Worm (Caenorhabditis elegans) whole organism, young adult: ENCODE results near the gene C45G9.8.

Experiments
- B0035.1 ChIP-seq: sonication (generic microtip); optimal IDR thresholded peaks from 2 replicates; lab custom pipeline; 2016; ENCODE audit warnings: missing genetic modification characterization, mild to moderate bottlenecking, missing compliant biosample characterization, missing genotype, missing genetic modification reagents
- B0261.1 ChIP-seq: sonication (generic microtip); optimal IDR thresholded peaks from 2 replicates; lab custom pipeline; 2016; ENCODE audit warnings: mild to moderate bottlenecking, missing genetic modification characterization, moderate library complexity, missing compliant biosample characterization
- C17E4.6 ChIP-seq: fragments of 200-800 bp; sonication (Bioruptor generic); IDR thresholded peaks from 2 replicates; pipeline ENCODE4 v1.3.6; 2022; ENCODE audit warnings: missing genetic modification reagents, missing genetic modification characterization, missing compliant biosample characterization
- F10E7.11 ChIP-seq: sonication (generic microtip); optimal IDR thresholded peaks from 2 replicates; lab custom pipeline; 2017; ENCODE audit warnings: mild to moderate bottlenecking, missing genetic modification characterization, moderate library complexity, missing compliant biosample characterization
- F22D6.2 ChIP-seq: sonication (generic microtip); optimal IDR thresholded peaks from 2 replicates; lab custom pipeline; 2016; ENCODE audit warnings: mild to moderate bottlenecking, missing genetic modification characterization, missing compliant biosample characterization
- F23B12.7 ChIP-seq: sonication (generic microtip); optimal IDR thresholded peaks from 2 replicates; lab custom pipeline; 2017; ENCODE audit warnings: missing genetic modification characterization, mild to moderate bottlenecking, missing compliant biosample characterization, antibody characterized with exemption, moderate library complexity; ENCODE audit not compliant: insufficient read depth
- F33H1.4 ChIP-seq: fragments of 200-800 bp; sonication (Bioruptor generic); IDR thresholded peaks from 2 replicates; pipeline ENCODE4 v1.3.6; 2022; ENCODE audit warnings: missing genetic modification reagents, missing genetic modification characterization, missing compliant biosample characterization
- F55B11.4 ChIP-seq: sonication (generic microtip); optimal IDR thresholded peaks from 2 replicates; lab custom pipeline; 2016; ENCODE audit warnings: missing compliant biosample characterization, missing genetic modification characterization, borderline replicate concordance; ENCODE audit not compliant: insufficient read depth
- F57C9.4 ChIP-seq: sonication (generic microtip); optimal IDR thresholded peaks from 2 replicates; lab custom pipeline; 2017; ENCODE audit warnings: mild to moderate bottlenecking, missing genetic modification characterization, missing compliant biosample characterization
- T26A5.8 ChIP-seq: sonication (generic microtip); optimal IDR thresholded peaks from 2 replicates; lab custom pipeline; 2016; ENCODE audit warnings: missing genetic modification characterization, missing compliant biosample characterization
- Y53G8AR.9 ChIP-seq: fragments of 200-800 bp; sonication (Bioruptor generic); conservative IDR thresholded peaks from 2 replicates; pipeline ENCODE4 v1.3.6; 2022; ENCODE audit warnings: missing genetic modification reagents, missing genetic modification characterization, missing compliant biosample characterization
- Y56A3A.18 ChIP-seq: fragments of 200-800 bp; sonication (Bioruptor generic); IDR thresholded peaks from 2 replicates; pipeline ENCODE4 v1.3.6; 2022; ENCODE audit warnings: missing genetic modification reagents, missing genetic modification characterization, missing compliant biosample characterization
- Y67H2A.10 ChIP-seq: fragments of 200-800 bp; sonication (Bioruptor generic); conservative IDR thresholded peaks from 2 replicates; pipeline ENCODE4 v1.3.6; 2022; ENCODE audit warnings: missing genetic modification reagents, missing genetic modification characterization, missing compliant biosample characterization
- Y95B8A.8 ChIP-seq: fragments of 200-800 bp; sonication (Bioruptor generic); IDR thresholded peaks from 2 replicates; pipeline ENCODE4 v1.3.6; 2022; ENCODE audit warnings: missing genetic modification reagents, missing genetic modification characterization, missing compliant biosample characterization
- akir-1 ChIP-seq: fragments of 200-800 bp; sonication (Bioruptor generic); optimal IDR thresholded peaks from 2 replicates; lab custom pipeline; 2018; ENCODE audit warnings: mild to moderate bottlenecking, missing genetic modification characterization, moderate library complexity, missing compliant biosample characterization
- bed-1 ChIP-seq: fragments of 200-800 bp; sonication (Bioruptor generic); IDR thresholded peaks from 2 replicates; pipeline ENCODE4 v1.3.6; 2022; ENCODE audit warnings: missing genetic modification reagents, missing genetic modification characterization, missing compliant biosample characterization
- bed-2 ChIP-seq: fragments of 200-800 bp; sonication (Bioruptor generic); IDR thresholded peaks from 2 replicates; pipeline ENCODE4 v1.3.6; 2022; ENCODE audit warnings: missing genetic modification reagents, missing genetic modification characterization, missing compliant biosample characterization
- ccch-3 ChIP-seq: fragments of 200-800 bp; sonication (Bioruptor generic); optimal IDR thresholded peaks from 2 replicates; lab custom pipeline; 2018; ENCODE audit warnings: mild to moderate bottlenecking, missing genetic modification characterization, missing compliant biosample characterization
- cebp-1 ChIP-seq, 2 experiments: fragments of 200-800 bp in 1 of 2; sonication (Bioruptor generic) in 1 of 2; sonication (generic microtip) in 1 of 2; IDR thresholded peaks in 1 of 2; optimal IDR thresholded peaks in 1 of 2; 2 replicates each; pipeline versions ENCODE4 v1.3.6 to Lab custom; 2017 to 2022; ENCODE audit warnings: missing compliant biosample characterization in 2 of 2, missing genetic modification characterization in 2 of 2, mild to moderate bottlenecking in 1 of 2, missing genetic modification reagents in 1 of 2, moderate library complexity in 1 of 2
- ceh-27 ChIP-seq: fragments of 200-800 bp; sonication (Bioruptor generic); optimal IDR thresholded peaks from 2 replicates; lab custom pipeline; 2018; ENCODE audit warnings: mild to moderate bottlenecking, missing genetic modification characterization, moderate library complexity, missing compliant biosample characterization
- chd-7 ChIP-seq: sonication (generic microtip); optimal IDR thresholded peaks from 2 replicates; lab custom pipeline; 2016; ENCODE audit warnings: mild to moderate bottlenecking, missing genetic modification characterization, moderate library complexity, missing compliant biosample characterization
- dpff-1 ChIP-seq: sonication (generic microtip); optimal IDR thresholded peaks from 2 replicates; lab custom pipeline; 2017; ENCODE audit warnings: mild to moderate bottlenecking, missing genetic modification characterization, missing compliant biosample characterization
- dpl-1 ChIP-seq: fragments of 150-350 bp; optimal IDR thresholded peaks from 2 replicates; lab custom pipeline; 2014; ENCODE audit warnings: missing biosample characterization, missing genetic modification reagents, missing genetic modification characterization
- efl-1 ChIP-seq: fragments of 150-350 bp; optimal IDR thresholded peaks from 2 replicates; lab custom pipeline; 2014; ENCODE audit warnings: missing biosample characterization, missing genetic modification reagents, missing genetic modification characterization
- him-1 ChIP-seq: sonication (generic microtip); optimal IDR thresholded peaks from 2 replicates; lab custom pipeline; 2016; ENCODE audit warnings: missing genotype, missing genetic modification reagents, missing genetic modification characterization, missing compliant biosample characterization
- hlh-12 ChIP-seq: sonication (generic microtip); optimal IDR thresholded peaks from 2 replicates; lab custom pipeline; 2016; ENCODE audit warnings: missing genetic modification characterization, missing compliant biosample characterization
- hmg-20 ChIP-seq: fragments of 200-800 bp; sonication (Bioruptor generic); IDR thresholded peaks from 2 replicates; pipeline ENCODE4 v1.3.6; 2022; ENCODE audit warnings: missing genetic modification reagents, missing genetic modification characterization, missing compliant biosample characterization
- lin-54 ChIP-seq: fragments of 200-800 bp; sonication (Bioruptor generic); optimal IDR thresholded peaks from 2 replicates; lab custom pipeline; 2018; ENCODE audit warnings: mild to moderate bottlenecking, missing genetic modification characterization, missing compliant biosample characterization
- lir-1 ChIP-seq: fragments of 200-800 bp; sonication (Bioruptor generic); conservative IDR thresholded peaks from 2 replicates; pipeline ENCODE4 v1.3.6; 2022; ENCODE audit warnings: missing genetic modification reagents, missing genetic modification characterization, missing compliant biosample characterization
- madf-3 ChIP-seq: fragments of 200-800 bp; sonication (Bioruptor generic); IDR thresholded peaks from 2 replicates; pipeline ENCODE4 v1.3.6; 2022; ENCODE audit warnings: missing genetic modification reagents, missing genetic modification characterization, missing compliant biosample characterization
- mes-4 ChIP-seq: sonication (generic microtip); optimal IDR thresholded peaks from 2 replicates; lab custom pipeline; 2016; ENCODE audit warnings: missing genotype, missing genetic modification characterization, missing compliant biosample characterization
- mxl-1 ChIP-seq: sonication (generic microtip); optimal IDR thresholded peaks from 2 replicates; lab custom pipeline; 2016; ENCODE audit warnings: missing genetic modification characterization, missing compliant biosample characterization
- nhr-120 ChIP-seq: fragments of 200-800 bp; sonication (Bioruptor generic); IDR thresholded peaks from 2 replicates; pipeline ENCODE4 v1.3.6; 2022; ENCODE audit warnings: missing genetic modification characterization, missing compliant biosample characterization
- nhr-179 ChIP-seq: sonication (generic microtip); optimal IDR thresholded peaks from 2 replicates; lab custom pipeline; 2016; ENCODE audit warnings: mild to moderate bottlenecking, missing genetic modification characterization, missing compliant biosample characterization
- nhr-80 ChIP-seq: sonication (generic microtip); optimal IDR thresholded peaks from 2 replicates; lab custom pipeline; 2016; ENCODE audit warnings: missing genetic modification characterization, missing compliant biosample characterization
- nhr-90 ChIP-seq: sonication (generic microtip); optimal IDR thresholded peaks from 2 replicates; lab custom pipeline; 2016; ENCODE audit warnings: missing genotype, mild to moderate bottlenecking, missing genetic modification characterization, missing compliant biosample characterization
- pha-4 ChIP-seq: fragments of 150-350 bp; sonication (generic microtip); optimal IDR thresholded peaks from 2 replicates; lab custom pipeline; 2014; ENCODE audit warnings: missing biosample characterization, missing genetic modification reagents, missing genetic modification characterization
- repo-1 ChIP-seq: sonication (generic microtip); optimal IDR thresholded peaks from 2 replicates; lab custom pipeline; 2017; ENCODE audit warnings: mild to moderate bottlenecking, missing genetic modification characterization, missing compliant biosample characterization
- snpc-1.1 ChIP-seq: sonication (generic microtip); optimal IDR thresholded peaks from 2 replicates; lab custom pipeline; 2017; ENCODE audit warnings: missing genetic modification characterization, mild to moderate bottlenecking, missing compliant biosample characterization, antibody characterized with exemption, moderate library complexity, missing genotype, missing genetic modification reagents; ENCODE audit not compliant: insufficient read depth
- sptf-2 ChIP-seq: fragments of 200-800 bp; sonication (Bioruptor generic); optimal IDR thresholded peaks from 2 replicates; lab custom pipeline; 2018; ENCODE audit warnings: mild to moderate bottlenecking, missing genetic modification characterization, missing compliant biosample characterization
- tbx-9 ChIP-seq: sonication (generic microtip); optimal IDR thresholded peaks from 2 replicates; lab custom pipeline; 2016; ENCODE audit warnings: borderline replicate concordance, missing genetic modification characterization, inconsistent platforms, missing compliant biosample characterization
- tlf-1 ChIP-seq: fragments of 200-800 bp; sonication (Bioruptor generic); optimal IDR thresholded peaks from 2 replicates; lab custom pipeline; 2018; ENCODE audit warnings: mild to moderate bottlenecking, missing genetic modification characterization, missing compliant biosample characterization
- xnd-1 ChIP-seq: sonication (generic microtip); optimal IDR thresholded peaks from 2 replicates; lab custom pipeline; 2016; ENCODE audit warnings: missing genotype, missing genetic modification reagents, missing genetic modification characterization, missing compliant biosample characterization
- ztf-18 ChIP-seq: sonication (generic microtip); optimal IDR thresholded peaks from 2 replicates; lab custom pipeline; 2016; ENCODE audit warnings: missing genotype, mild to moderate bottlenecking, missing genetic modification characterization, missing compliant biosample characterization
- ztf-22 ChIP-seq: fragments of 200-800 bp; sonication (Bioruptor generic); optimal IDR thresholded peaks from 2 replicates; lab custom pipeline; 2018; ENCODE audit warnings: mild to moderate bottlenecking, missing genetic modification characterization, moderate library complexity, missing compliant biosample characterization
- ztf-26 ChIP-seq: sonication (generic microtip); optimal IDR thresholded peaks from 2 replicates; lab custom pipeline; 2017; ENCODE audit warnings: missing genetic modification characterization, missing compliant biosample characterization
- ztf-28 ChIP-seq: fragments of 200-800 bp; sonication (Bioruptor generic); IDR thresholded peaks from 2 replicates; pipeline ENCODE4 v1.3.6; 2022; ENCODE audit warnings: missing genetic modification reagents, missing genetic modification characterization, missing compliant biosample characterization
- ztf-3 ChIP-seq: fragments of 200-800 bp; sonication (Bioruptor generic); optimal IDR thresholded peaks from 2 replicates; lab custom pipeline; 2018; ENCODE audit warnings: mild to moderate bottlenecking, missing genetic modification characterization, missing compliant biosample characterization
- ztf-6 ChIP-seq: fragments of 200-800 bp; sonication (Bioruptor generic); IDR thresholded peaks from 2 replicates; pipeline ENCODE4 v1.3.6; 2022; ENCODE audit warnings: missing genetic modification reagents, missing genetic modification characterization, missing compliant biosample characterization

Gene C45G9.8

ce11 chrIII:5068675-5069233 lies 15.3 kb upstream of the C45G9.8 start, which contains the start of the genes C45G9.11 and C45G9.2 (continued):
- TF ChIP-seq repo-1 (tag; lab: Kevin White, UChicago) (no peak), ztf-18 (tag; lab: Kevin White, UChicago) (no peak), madf-3 (no peak), B0261.1 (tag; lab: Kevin White, UChicago) (no peak), F57C9.4 (tag; lab: Kevin White, UChicago) (no peak), Y67H2A.10 (peak; percentile 57; the same call in 1 of the 2 replicates), ccch-3 (GFP tag; lab: Kevin White, UChicago) (no peak), F23B12.7 (no peak), hmg-20 (GFP tag; lab: Robert Waterston, UW) (no peak), pha-4 (tag; lab: Kevin White, UChicago) (no peak), F22D6.2 (no peak), akir-1 (GFP tag; lab: Kevin White, UChicago) (no peak), bed-1 (GFP tag; lab: Robert Waterston, UW) (no peak), F55B11.4 (no peak), lin-54 (GFP tag; lab: Kevin White, UChicago) (peak; percentile 83), ztf-28 (GFP tag; lab: Robert Waterston, UW) (peak; percentile 81; the same call in 1 of the 2 replicates), nhr-120 (GFP tag; lab: Robert Waterston, UW) (no peak), B0035.1 (tag; lab: Kevin White, UChicago) (no peak), nhr-90 (tag; lab: Kevin White, UChicago) (no peak), bed-2 (GFP tag; lab: Robert Waterston, UW) (no peak), ztf-26 (no peak), F10E7.11 (tag; lab: Kevin White, UChicago) (no peak), him-1 (tag; lab: Kevin White, UChicago) (peak; percentile 61), efl-1 (peak; percentile 65), tlf-1 (GFP tag; lab: Kevin White, UChicago) (peak; percentile 13), xnd-1 (peak; percentile 50), sptf-2 (no peak), C17E4.6 (GFP tag; lab: Robert Waterston, UW) (no peak; the same call in 1 of the 2 replicates), F33H1.4 (GFP tag; lab: Robert Waterston, UW) (peak; percentile 65), Y56A3A.18 (GFP tag; lab: Robert Waterston, UW) (no peak), nhr-179 (tag; lab: Kevin White, UChicago) (no peak), ceh-27 (GFP tag; lab: Kevin White, UChicago) (peak; percentile 88), mes-4 (tag; lab: Kevin White, UChicago) (no peak), ztf-22 (no peak), Y95B8A.8 (GFP tag; lab: Robert Waterston, UW) (no peak), dpff-1 (tag; lab: Kevin White, UChicago) (no peak), ztf-6 (GFP tag; lab: Robert Waterston, UW) (no peak), T26A5.8 (tag; lab: Kevin White, UChicago) (no peak), lir-1 (GFP tag; lab: Robert Waterston, UW) (no peak), snpc-1.1 (tag; lab: Kevin White, UChicago) (no peak), nhr-80 (tag; lab: Kevin White, UChicago) (no peak), mxl-1 (tag; lab: Kevin White, UChicago) (no peak), dpl-1 (GFP tag; lab: Kevin White, UChicago) (peak; percentile 58), chd-7 (tag; lab: Kevin White, UChicago) (no peak), cebp-1 (GFP tag; IDR thresholded peaks at IDR 0.05; lab: Robert Waterston, UW) (no peak), cebp-1 (tag; optimal IDR thresholded peaks at IDR 0.05; lab: Kevin White, UChicago) (no peak), tbx-9 (no peak), hlh-12 (no peak), ztf-3 (no peak), Y53G8AR.9 (GFP tag; lab: Robert Waterston, UW) (no peak)
